Worm (Caenorhabditis elegans) whole organism, L1 larva: ENCODE results near the gene spig-3.

ENCODE experiments used
- C34B4.2 ChIP-seq: sonication (generic microtip); optimal IDR thresholded peaks from 2 replicates; lab custom pipeline; 2017; ENCODE audit warnings: mild to moderate bottlenecking, missing genetic modification characterization, missing compliant biosample characterization
- Y116A8C.19 ChIP-seq: sonication (generic microtip); optimal IDR thresholded peaks from 2 replicates; lab custom pipeline; 2016; ENCODE audit warnings: missing compliant biosample characterization, missing genetic modification characterization, borderline replicate concordance
- aha-1 ChIP-seq: fragments of 150-350 bp; optimal IDR thresholded peaks from 2 replicates; lab custom pipeline; 2014; ENCODE audit warnings: missing biosample characterization, missing genetic modification characterization
- aly-2 ChIP-seq: fragments of 150-350 bp; optimal IDR thresholded peaks from 2 replicates; lab custom pipeline; 2014; ENCODE audit warnings: missing biosample characterization, missing genetic modification characterization
- blmp-1 ChIP-seq: fragments of 150-350 bp; optimal IDR thresholded peaks from 2 replicates; lab custom pipeline; 2014; ENCODE audit warnings: missing biosample characterization, missing genetic modification characterization
- ceh-63 ChIP-seq: fragments of 200-800 bp; sonication (Bioruptor generic); optimal IDR thresholded peaks from 2 replicates; lab custom pipeline; 2018; ENCODE audit warnings: mild to moderate bottlenecking, missing genetic modification characterization, missing compliant biosample characterization
- ceh-8 ChIP-seq: fragments of 200-800 bp; sonication (Bioruptor generic); optimal IDR thresholded peaks from 2 replicates; lab custom pipeline; 2018; ENCODE audit warnings: mild to moderate bottlenecking, missing genetic modification characterization, moderate library complexity, missing compliant biosample characterization
- ceh-82 ChIP-seq, 3 experiments: fragments of 150-350 bp in 1 of 3; sonication (generic microtip) in 2 of 3; optimal IDR thresholded peaks; 2 replicates each; lab custom pipeline; 2014 to 2017; ENCODE audit warnings: missing biosample characterization in 3 of 3, missing genetic modification characterization in 3 of 3
- ceh-88 ChIP-seq: fragments of 200-800 bp; sonication (Bioruptor generic); IDR thresholded peaks from 2 replicates; pipeline ENCODE4 v1.3.6; 2022; ENCODE audit warnings: missing genetic modification characterization, missing compliant biosample characterization
- ceh-90 ChIP-seq: sonication (generic microtip); optimal IDR thresholded peaks from 2 replicates; lab custom pipeline; 2016; ENCODE audit warnings: missing genetic modification characterization, missing compliant biosample characterization
- efl-3 ChIP-seq: fragments of 200-800 bp; sonication (Bioruptor generic); optimal IDR thresholded peaks from 2 replicates; lab custom pipeline; 2018; ENCODE audit warnings: mild to moderate bottlenecking, missing genetic modification characterization, missing compliant biosample characterization
- egl-27 ChIP-seq, 2 experiments: fragments of 150-350 bp in 1 of 2; sonication (generic microtip); optimal IDR thresholded peaks; 3 replicates each; lab custom pipeline; 2017 to 2018; ENCODE audit warnings: missing biosample characterization in 2 of 2, missing genetic modification characterization in 2 of 2, missing genetic modification reagents in 2 of 2
- elt-3 ChIP-seq, 6 experiments: fragments of 150-350 bp in 1 of 6; sonication (generic microtip); optimal IDR thresholded peaks; 2 replicates each; lab custom pipeline; 2017 to 2018; ENCODE audit warnings: missing biosample characterization in 6 of 6, missing genetic modification characterization in 6 of 6, inconsistent platforms in 1 of 6
- ets-5 ChIP-seq: fragments of 200-800 bp; sonication (Bioruptor generic); IDR thresholded peaks from 2 replicates; pipeline ENCODE4 v1.3.6; 2022; ENCODE audit warnings: missing genetic modification characterization, missing compliant biosample characterization
- fkh-10 ChIP-seq: sonication (generic microtip); optimal IDR thresholded peaks from 2 replicates; lab custom pipeline; 2017; ENCODE audit warnings: missing biosample characterization, missing genetic modification reagents, missing genetic modification characterization
- grh-1 ChIP-seq: fragments of 200-800 bp; sonication (Bioruptor generic); IDR thresholded peaks from 2 replicates; pipeline ENCODE4 v1.3.6; 2022; ENCODE audit warnings: missing genetic modification reagents, missing genetic modification characterization, missing compliant biosample characterization
- hlh-17 ChIP-seq: fragments of 200-800 bp; sonication (Bioruptor generic); optimal IDR thresholded peaks from 2 replicates; lab custom pipeline; 2018; ENCODE audit warnings: missing genetic modification characterization, mild to moderate bottlenecking, missing compliant biosample characterization, moderate library complexity, borderline replicate concordance
- hpl-2 ChIP-seq: fragments of 150-350 bp; optimal IDR thresholded peaks from 2 replicates; lab custom pipeline; 2014; ENCODE audit warnings: missing biosample characterization, missing genetic modification reagents, missing genetic modification characterization
- irx-1 ChIP-seq: sonication (generic microtip); optimal IDR thresholded peaks from 2 replicates; lab custom pipeline; 2016; ENCODE audit warnings: missing genetic modification characterization, missing compliant biosample characterization
- isw-1 ChIP-seq: fragments of 200-800 bp; sonication (Bioruptor generic); IDR thresholded peaks from 2 replicates; pipeline ENCODE4 v1.3.6; 2022; ENCODE audit warnings: missing genetic modification characterization, missing compliant biosample characterization
- lin-14 ChIP-seq: fragments of 200-800 bp; sonication (Bioruptor generic); optimal IDR thresholded peaks from 2 replicates; lab custom pipeline; 2018; ENCODE audit warnings: mild to moderate bottlenecking, missing genetic modification characterization, moderate library complexity, missing compliant biosample characterization
- lir-3 ChIP-seq: sonication (generic microtip); optimal IDR thresholded peaks from 2 replicates; lab custom pipeline; 2016; ENCODE audit warnings: mild to moderate bottlenecking, missing genetic modification characterization, moderate library complexity, missing compliant biosample characterization; ENCODE audit not compliant: poor library complexity
- lsy-2 ChIP-seq, 2 experiments: fragments of 150-350 bp; optimal IDR thresholded peaks; 2 replicates each; lab custom pipeline; 2014; ENCODE audit warnings: missing biosample characterization in 2 of 2, missing genetic modification characterization in 2 of 2
- mdl-1 ChIP-seq, 2 experiments: fragments of 150-350 bp; optimal IDR thresholded peaks; 2 replicates each; lab custom pipeline; 2014 to 2017; ENCODE audit warnings: missing biosample characterization in 2 of 2, missing genetic modification characterization in 2 of 2, inconsistent platforms in 1 of 2
- mep-1 ChIP-seq: fragments of 150-350 bp; optimal IDR thresholded peaks from 2 replicates; lab custom pipeline; 2014; ENCODE audit warnings: missing biosample characterization, missing genetic modification characterization
- nhr-11 ChIP-seq: fragments of 150-350 bp; optimal IDR thresholded peaks from 2 replicates; lab custom pipeline; 2014; ENCODE audit warnings: missing biosample characterization, missing genetic modification characterization
- nhr-12 ChIP-seq: sonication (generic microtip); optimal IDR thresholded peaks from 2 replicates; lab custom pipeline; 2017; ENCODE audit warnings: missing biosample characterization, missing genetic modification characterization
- nhr-19 ChIP-seq: fragments of 200-800 bp; sonication (Bioruptor generic); conservative IDR thresholded peaks from 2 replicates; pipeline ENCODE4 v1.3.6; 2022; ENCODE audit warnings: missing genetic modification characterization, missing compliant biosample characterization
- nhr-71 ChIP-seq: sonication (generic microtip); optimal IDR thresholded peaks from 2 replicates; lab custom pipeline; 2016; ENCODE audit warnings: mild to moderate bottlenecking, missing genetic modification characterization, moderate library complexity, missing compliant biosample characterization
- nhr-77 ChIP-seq: fragments of 150-350 bp; optimal IDR thresholded peaks from 2 replicates; lab custom pipeline; 2014; ENCODE audit warnings: missing biosample characterization, missing genetic modification characterization
- nhr-85 ChIP-seq: sonication (generic microtip); peaks from one replicate; lab custom pipeline; 2016; ENCODE audit warnings: missing genetic modification characterization, inconsistent platforms, missing compliant biosample characterization
- pag-3 ChIP-seq: sonication (generic microtip); optimal IDR thresholded peaks from 2 replicates; lab custom pipeline; 2017; ENCODE audit warnings: missing genetic modification characterization, mild to moderate bottlenecking, missing compliant biosample characterization, antibody characterized with exemption, borderline replicate concordance; ENCODE audit not compliant: insufficient read depth
- pax-3 ChIP-seq: fragments of 200-800 bp; sonication (Bioruptor generic); optimal IDR thresholded peaks from 2 replicates; lab custom pipeline; 2018; ENCODE audit warnings: mild to moderate bottlenecking, missing genetic modification characterization, moderate library complexity, missing compliant biosample characterization
- rnt-1 ChIP-seq: sonication (generic microtip); optimal IDR thresholded peaks from 2 replicates; lab custom pipeline; 2016; ENCODE audit warnings: mild to moderate bottlenecking, missing genetic modification characterization, moderate library complexity, missing compliant biosample characterization
- skn-1 ChIP-seq: fragments of 150-350 bp; optimal IDR thresholded peaks from 2 replicates; lab custom pipeline; 2014; ENCODE audit warnings: missing biosample characterization, missing genetic modification characterization
- snpc-4 ChIP-seq: fragments of 150-350 bp; optimal IDR thresholded peaks from 2 replicates; lab custom pipeline; 2014; ENCODE audit warnings: missing biosample characterization, missing genetic modification characterization
- snu-23 ChIP-seq: sonication (generic microtip); optimal IDR thresholded peaks from 2 replicates; lab custom pipeline; 2016; ENCODE audit warnings: missing genetic modification characterization, missing compliant biosample characterization
- sox-4 ChIP-seq: sonication (generic microtip); optimal IDR thresholded peaks from 2 replicates; lab custom pipeline; 2016; ENCODE audit warnings: missing genetic modification characterization, missing compliant biosample characterization
- sptf-1 ChIP-seq: fragments of 150-350 bp; optimal IDR thresholded peaks from 2 replicates; lab custom pipeline; 2014; ENCODE audit warnings: missing biosample characterization, missing genetic modification characterization
- tbx-2 ChIP-seq: sonication (generic microtip); optimal IDR thresholded peaks from 2 replicates; lab custom pipeline; 2016; ENCODE audit warnings: missing genetic modification characterization, missing compliant biosample characterization
- unc-30 ChIP-seq: sonication (generic microtip); optimal IDR thresholded peaks from 2 replicates; lab custom pipeline; 2017; ENCODE audit warnings: missing biosample characterization, missing genetic modification characterization
- ztf-4 ChIP-seq: fragments of 150-350 bp; optimal IDR thresholded peaks from 2 replicates; lab custom pipeline; 2014; ENCODE audit warnings: missing biosample characterization, missing genetic modification characterization

The spig-3 gene

ce11 chrV:14331477-14331876 is 32.0 kb upstream of the spig-3 start, which contains the start of gene F47B8.8:
Gene F47B8.8, plus strand, starts transcription at chrV:14331733.
- peak; percentile 55 for TF ChIP-seq lin-14 (GFP tag; lab: Kevin White, UChicago)
- no peak for TF ChIP-seq efl-3 (GFP tag; lab: Kevin White, UChicago)
- no peak for TF ChIP-seq rnt-1 (tag; lab: Kevin White, UChicago)
- TF ChIP-seq mdl-1 (tag; optimal IDR thresholded peaks at IDR 0.05; lab: Kevin White, UChicago) = peak in 1 of 2 experiments; percentile 20
- TF ChIP-seq mep-1 = no peak
- no peak for TF ChIP-seq snpc-4
- peak; percentile 75 for TF ChIP-seq nhr-85 (tag; lab: Kevin White, UChicago)
- TF ChIP-seq elt-3 (tag; optimal IDR thresholded peaks at IDR 0.05; lab: Kevin White, UChicago) = peak in 1 of 6 experiments; percentile 58
- peak; percentile 36 for TF ChIP-seq snu-23
- no peak for TF ChIP-seq aha-1 (tag; lab: Kevin White, UChicago)
- peak; percentile 73 for TF ChIP-seq blmp-1
- TF ChIP-seq nhr-71 = peak; percentile 5
- peak; percentile 65 for TF ChIP-seq grh-1

ce11 chrV:14328806-14329205 is 29.3 kb upstream of the spig-3 start, which contains the start of gene pepm-1:
Gene pepm-1, plus strand, starts transcription at chrV:14329106.
- no peak for TF ChIP-seq ceh-82 (tag; optimal IDR thresholded peaks at IDR 0.05; lab: Kevin White, UChicago)
- TF ChIP-seq rnt-1 (tag; lab: Kevin White, UChicago) = no peak
- peak; percentile 13 for TF ChIP-seq blmp-1

ce11 chrV:14327776-14328175 is 28.3 kb upstream of the spig-3 start, which contains the start of gene F47B8.5:
Gene F47B8.5, minus strand, starts transcription at chrV:14327876.
- TF ChIP-seq ceh-90 (tag; lab: Kevin White, UChicago) = no peak
- TF ChIP-seq egl-27 (tag; optimal IDR thresholded peaks at IDR 0.05; lab: Kevin White, UChicago) = no peak
- no peak for TF ChIP-seq nhr-71
- no peak for TF ChIP-seq hpl-2 (GFP tag; lab: Kevin White, UChicago)
- TF ChIP-seq ceh-8 = no peak
- no peak for TF ChIP-seq aha-1 (tag; lab: Kevin White, UChicago)
- no peak for TF ChIP-seq nhr-12
- no peak for TF ChIP-seq unc-30 (tag; lab: Kevin White, UChicago)
- TF ChIP-seq pax-3 = no peak
- TF ChIP-seq ceh-88 (GFP tag; lab: Robert Waterston, UW) = no peak
- no peak for TF ChIP-seq ets-5 (GFP tag; lab: Robert Waterston, UW)
- TF ChIP-seq ztf-4 = no peak
- no peak for TF ChIP-seq isw-1 (GFP tag; lab: Robert Waterston, UW)
- no peak for TF ChIP-seq ceh-63 (GFP tag; lab: Kevin White, UChicago)

- no peak for TF ChIP-seq aly-2 (tag; lab: Kevin White, UChicago)
- no peak for TF ChIP-seq irx-1 (tag; lab: Kevin White, UChicago)
- no peak for TF ChIP-seq nhr-19 (GFP tag; lab: Robert Waterston, UW)
- TF ChIP-seq hlh-17 (GFP tag; lab: Kevin White, UChicago) = no peak
- TF ChIP-seq ceh-8 = peak; percentile 83
Observed at ce11 chrV:14324502-14325467, 25.3 kb upstream of the spig-3 start, which contains the start of the genes F47B8.4 and F47B8.18. Gene F47B8.4, minus strand, starts transcription at chrV:14324673. Gene F47B8.18, minus strand, starts transcription at chrV:14325464.

- TF ChIP-seq isw-1 (GFP tag; lab: Robert Waterston, UW) (no peak), tbx-2 (tag; lab: Kevin White, UChicago) (no peak), nhr-77 (no peak), pag-3 (tag; lab: Kevin White, UChicago) (peak; percentile 93), aly-2 (tag; lab: Kevin White, UChicago) (no peak), sox-4 (tag; lab: Kevin White, UChicago) (no peak), lir-3 (peak; percentile 9), egl-27 (tag; optimal IDR thresholded peaks at IDR 0.05; lab: Kevin White, UChicago) (no peak), fkh-10 (GFP tag; lab: Kevin White, UChicago) (no peak), Y116A8C.19 (no peak), mep-1 (peak; percentile 77), lsy-2 (tag; optimal IDR thresholded peaks at IDR 0.05; lab: Kevin White, UChicago) (peak; percentile 19 to 60), nhr-11 (no peak), mdl-1 (tag; optimal IDR thresholded peaks at IDR 0.05; lab: Kevin White, UChicago) (peak in 1 of 2 experiments; percentile 59), C34B4.2 (tag; lab: Kevin White, UChicago) (no peak), sptf-1 (no peak), blmp-1 (peak; percentile 50), skn-1 (tag; lab: Kevin White, UChicago) (no peak), irx-1 (tag; lab: Kevin White, UChicago) (no peak)
Observed at ce11 chrV:14322743-14323142, 23.3 kb upstream of the spig-3 start, which contains the start of gene F47B8.3. Gene F47B8.3, minus strand, starts transcription at chrV:14323003.
